Fruit fly (Drosophila melanogaster) S2 (cell line): ENCODE data around the gene croc.

ENCODE experiments used
- CG8478 ChIP-seq: fragments of >200 bp; optimal IDR thresholded peaks from 2 replicates; lab custom pipeline; 2018
- CTCF ChIP-seq, 2 experiments: fragments of >200 bp; optimal IDR thresholded peaks; 2 replicates each; lab custom pipeline; 2018

Gene croc

DNA sequence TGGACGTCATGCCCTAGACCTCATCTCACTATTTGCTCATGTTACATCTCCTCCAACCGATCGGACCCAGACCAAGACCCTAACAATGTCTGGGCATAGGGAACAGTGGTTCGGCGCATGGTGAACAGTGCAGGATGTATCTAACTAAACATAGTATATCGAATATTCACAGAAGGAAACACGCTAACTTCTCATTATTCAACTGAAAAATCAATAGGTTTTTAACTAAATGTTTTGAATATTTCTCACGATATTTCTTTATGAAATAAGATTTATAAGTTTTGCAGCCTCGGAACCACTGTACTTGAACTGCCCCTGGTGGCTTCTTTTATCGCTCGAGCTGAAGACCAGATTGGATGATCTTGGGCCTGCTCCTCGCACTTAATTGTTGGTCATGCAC, 22.7 kb downstream of the croc start:
- no peak for TF ChIP-seq CG8478 (lab: Kevin White, UChicago)
- no peak for TF ChIP-seq CTCF (optimal IDR thresholded peaks at IDR 0.05; lab: Kevin White, UChicago)

DNA sequence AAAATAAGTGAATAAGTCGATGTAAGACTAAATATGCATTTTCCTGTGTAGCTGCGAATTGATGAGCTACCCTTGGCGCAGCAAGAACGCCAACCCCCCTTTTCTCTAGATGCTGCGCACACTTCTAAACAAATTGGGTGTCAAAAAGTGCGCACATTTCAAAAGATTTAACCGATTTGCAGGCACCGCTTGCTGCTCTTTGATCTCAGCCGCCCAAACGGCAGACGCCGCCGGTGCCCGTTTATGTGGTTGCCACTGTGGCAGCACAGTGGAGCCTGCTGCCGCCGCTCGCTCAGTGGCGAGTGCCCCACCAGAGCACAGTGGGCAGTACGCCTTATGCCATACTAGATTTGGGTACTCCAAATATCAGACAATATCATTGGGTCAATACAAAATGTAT, 25.8 kb downstream of the croc start:
- TF ChIP-seq CG8478 (lab: Kevin White, UChicago) (no peak), CTCF (optimal IDR thresholded peaks at IDR 0.05; lab: Kevin White, UChicago) (no peak)

DNA sequence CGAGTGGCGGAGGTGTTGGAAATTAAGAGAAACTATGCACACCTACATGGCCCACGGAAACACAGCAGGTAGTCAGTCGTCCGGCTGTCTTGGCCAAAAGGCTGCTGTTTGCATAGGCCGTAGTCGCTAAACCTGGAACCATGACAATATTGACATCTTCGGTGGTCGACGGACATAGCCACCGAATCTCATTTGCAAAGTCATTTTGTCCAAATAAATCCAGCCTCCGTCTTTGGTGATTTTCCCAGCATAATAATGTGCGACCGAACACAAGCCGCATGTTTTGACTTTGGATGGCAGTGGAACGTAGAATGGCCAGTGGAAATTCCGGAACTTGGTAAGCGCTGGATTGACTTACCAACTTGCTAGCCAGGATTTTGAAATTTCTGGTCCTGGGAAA, 26.9 kb downstream of the croc start:
- TF ChIP-seq CG8478 (lab: Kevin White, UChicago) (no peak), CTCF (optimal IDR thresholded peaks at IDR 0.05; lab: Kevin White, UChicago) (no peak)

DNA sequence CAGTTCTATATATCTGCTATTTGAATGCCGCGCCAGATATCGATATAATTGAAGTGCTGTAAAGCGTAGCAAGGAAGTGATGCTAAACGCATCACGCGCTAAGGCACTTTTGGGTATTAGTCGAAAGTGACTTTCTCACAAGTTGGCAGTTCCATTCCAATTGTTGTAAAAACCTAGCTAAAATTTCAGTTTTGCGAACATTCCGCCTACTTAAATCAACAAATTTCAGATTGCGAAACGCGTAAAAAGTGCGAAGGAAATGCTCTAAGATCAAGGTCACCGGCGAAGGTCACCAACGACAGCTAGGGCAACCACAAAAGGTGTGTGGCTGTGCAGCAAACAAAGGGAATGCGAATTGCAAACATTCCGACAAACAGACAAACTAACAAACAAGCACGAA, 30.6 kb downstream of the croc start, which contains the start of gene Syx7:
Gene Syx7 (plus strand): TSS at position 131 of the 400 bp plus-strand sequence.
- no peak for TF ChIP-seq CTCF (optimal IDR thresholded peaks at IDR 0.05; lab: Kevin White, UChicago)
- no peak for TF ChIP-seq CG8478 (lab: Kevin White, UChicago)

DNA sequence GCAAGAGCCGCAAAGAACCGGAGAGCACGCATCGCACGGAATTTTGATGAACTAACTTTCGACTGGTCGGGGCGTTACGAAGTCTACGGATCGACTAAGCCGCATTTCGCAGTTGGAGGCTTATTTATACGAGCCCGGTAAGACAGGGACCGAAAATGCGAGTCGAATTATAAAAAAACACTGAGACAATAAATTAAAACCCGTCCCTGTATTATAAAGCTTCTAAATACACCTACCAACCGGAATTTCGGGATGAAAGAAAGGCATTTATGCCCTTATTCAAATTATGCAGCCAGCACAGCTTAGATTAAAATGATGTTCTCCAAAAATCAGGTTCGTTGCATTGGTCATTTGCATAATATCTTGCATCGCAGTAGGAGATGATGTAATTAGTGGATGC, 31.6 kb downstream of the croc start, which contains the start of gene Alp1:
Gene Alp1 (minus strand): TSS at position 101 of the 400 bp plus-strand sequence.
- TF ChIP-seq CTCF (optimal IDR thresholded peaks at IDR 0.05; lab: Kevin White, UChicago), result no peak
- TF ChIP-seq CG8478 (lab: Kevin White, UChicago), result no peak

DNA sequence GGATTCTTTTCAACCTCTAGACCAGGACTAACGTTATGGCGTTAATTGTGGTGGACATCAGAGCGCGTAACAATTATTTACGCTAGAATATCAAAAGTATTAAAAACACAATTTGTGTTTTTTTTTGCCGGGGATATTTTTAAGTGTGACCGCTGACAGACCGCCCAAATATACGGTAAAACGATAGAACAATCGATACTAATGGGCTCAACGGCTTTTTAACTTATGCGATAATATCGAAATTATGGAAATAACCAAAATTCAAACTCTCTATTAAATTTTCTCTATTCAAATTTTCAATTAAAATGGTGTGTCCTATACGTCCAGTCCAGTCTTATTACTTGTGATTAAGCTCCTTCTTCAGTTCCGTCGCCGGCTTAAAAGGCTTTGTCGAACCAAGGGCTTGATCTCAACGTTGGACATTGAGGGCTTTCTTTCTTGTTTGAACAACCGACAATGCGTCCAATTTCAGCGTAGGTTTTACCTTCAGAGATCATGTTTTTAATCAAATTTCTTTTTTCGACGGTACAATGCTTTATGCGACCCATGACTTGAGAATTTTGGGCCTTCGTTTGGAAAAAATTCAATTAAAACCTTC, 35.0 kb downstream of the croc start, which contains the start of gene CG5664:
Gene CG5664 (minus strand): TSS at position 148 of the 598 bp plus-strand sequence.
- TF ChIP-seq CTCF (optimal IDR thresholded peaks at IDR 0.05; lab: Kevin White, UChicago) (no peak), CG8478 (lab: Kevin White, UChicago) (no peak)

DNA sequence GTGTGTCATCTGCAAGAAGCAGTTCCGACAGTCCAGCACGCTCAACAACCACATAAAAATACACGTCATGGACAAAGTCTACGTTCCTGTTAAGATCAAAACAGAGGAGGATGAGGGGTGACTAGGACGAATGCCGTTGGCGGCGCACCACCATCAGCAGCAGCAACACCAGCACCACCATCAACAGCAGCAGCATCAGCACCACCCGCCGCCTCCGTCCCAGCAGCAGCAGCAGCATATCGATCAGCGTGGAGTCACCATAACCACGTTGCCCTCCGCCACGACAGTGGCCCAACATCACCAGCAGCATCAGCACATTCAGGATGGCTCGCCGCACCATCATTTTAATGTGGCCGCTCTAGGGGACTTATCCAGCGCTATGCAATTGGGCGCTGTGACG, 40.2 kb downstream of the croc start:
- TF ChIP-seq CG8478 (lab: Kevin White, UChicago) (no peak), CTCF (optimal IDR thresholded peaks at IDR 0.05; lab: Kevin White, UChicago) (no peak)

DNA sequence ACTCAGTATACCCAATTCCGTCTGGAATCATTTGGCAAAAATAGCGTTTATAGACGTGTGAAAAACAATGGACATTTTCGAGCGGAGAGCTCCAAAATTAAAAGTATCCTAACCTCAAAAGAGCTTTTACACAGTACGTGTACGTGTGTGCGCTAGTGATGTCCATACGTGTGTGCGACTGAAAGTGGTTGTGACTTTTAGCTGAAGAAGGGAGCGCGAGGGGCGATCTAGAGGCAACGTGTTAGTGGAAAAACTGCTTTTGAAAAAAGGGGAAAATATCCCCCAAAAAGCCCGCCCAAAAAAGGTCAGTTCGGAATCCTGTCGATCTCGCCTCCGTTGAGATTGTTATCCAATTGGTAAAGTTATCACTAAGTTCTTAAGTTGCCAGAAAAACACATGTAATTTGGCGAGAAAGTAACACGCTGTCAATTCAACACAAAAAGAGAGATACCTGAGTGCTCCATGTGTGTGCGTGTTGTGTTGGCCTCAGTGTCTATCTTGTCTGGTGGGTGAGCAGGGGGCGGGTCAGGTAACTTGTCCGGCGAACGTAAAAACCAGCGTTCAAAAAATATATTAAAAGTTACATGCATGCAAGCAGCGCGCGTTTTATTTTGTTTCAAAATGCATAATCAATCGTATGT, 42.4 kb downstream of the croc start:
- TF ChIP-seq CG8478 (lab: Kevin White, UChicago) (no peak), CTCF (optimal IDR thresholded peaks at IDR 0.05; lab: Kevin White, UChicago) (no peak)

DNA sequence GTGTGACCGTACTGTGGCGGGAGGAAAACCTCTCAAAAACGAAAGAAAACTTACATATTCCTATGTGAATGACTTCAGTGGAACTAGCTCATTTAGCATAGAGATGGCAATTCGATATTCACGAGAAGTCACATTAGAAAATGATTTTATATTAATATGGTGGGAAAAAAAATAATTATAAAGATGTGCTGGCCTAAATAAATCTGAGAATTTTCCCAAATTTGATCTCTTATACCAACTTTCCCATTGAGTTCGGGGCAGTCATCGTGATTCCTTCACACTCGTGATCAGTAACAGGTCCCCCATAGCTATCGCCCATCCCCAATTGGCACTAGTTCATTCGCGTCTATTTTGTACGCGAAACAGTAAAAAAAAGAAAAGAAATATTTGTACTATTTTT, 43.2 kb downstream of the croc start, which contains the start of the genes barc and Aef1:
Gene barc (minus strand): TSS at position 37 of the 400 bp plus-strand sequence.
Gene Aef1 (plus strand): TSS at position 325 of the 400 bp plus-strand sequence.
- no peak for TF ChIP-seq CTCF (optimal IDR thresholded peaks at IDR 0.05; lab: Kevin White, UChicago)
- no peak for TF ChIP-seq CG8478 (lab: Kevin White, UChicago)

DNA sequence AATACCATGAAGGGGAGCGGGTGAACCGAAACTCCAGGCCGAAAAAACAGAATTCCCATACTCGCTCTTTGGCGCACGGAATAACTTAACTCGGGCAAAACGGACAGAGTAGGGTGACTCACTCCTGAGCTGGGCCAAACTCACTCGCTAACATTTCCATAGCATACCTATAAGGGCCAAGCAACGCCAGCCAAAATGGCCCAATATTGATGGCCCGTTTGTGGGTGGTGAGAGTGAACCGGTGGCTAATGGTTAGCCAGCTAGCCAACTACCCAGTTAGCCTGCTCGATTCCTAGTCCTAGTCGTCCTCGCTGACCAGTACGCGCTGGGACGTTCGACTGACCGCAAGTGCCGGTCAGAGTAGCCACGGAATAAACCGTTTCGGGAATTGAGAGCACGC, 48.8 kb downstream of the croc start, which contains the start of gene CG33288:
Gene CG33288 (plus strand): TSS at position 301 of the 400 bp plus-strand sequence.
- TF ChIP-seq CG8478 (lab: Kevin White, UChicago) (no peak), CTCF (optimal IDR thresholded peaks at IDR 0.05; lab: Kevin White, UChicago) (no peak)
